Worm (Caenorhabditis elegans) whole organism, midembryonic: Measurements from ENCODE around the gene F11C7.2.

Source experiments
- klf-2 ChIP-seq: fragments of 200-800 bp; sonication (Bioruptor generic); conservative IDR thresholded peaks from 2 replicates; pipeline ENCODE4 v1.3.6; 2022; ENCODE audit warnings: missing genetic modification reagents, missing genetic modification characterization, missing compliant biosample characterization
- med-1 ChIP-seq: sonication (generic microtip); optimal IDR thresholded peaks from 2 replicates; lab custom pipeline; 2017; ENCODE audit warnings: missing genetic modification characterization, mild to moderate bottlenecking, missing compliant biosample characterization, antibody characterized with exemption, missing genetic modification reagents; ENCODE audit not compliant: insufficient read depth

ce11 chrX:17401264-17401663, 4.7 kb downstream of the F11C7.2 start, which contains the start of gene F11C7.6:
- TF ChIP-seq med-1 (no peak), klf-2 (no peak)
